Fruit fly (Drosophila melanogaster) whole organism, prepupa: ENCODE measurements around the gene Irbp.
A peak's percentile ranks its signal among the peaks of the same experiment; 100 is the strongest.

ENCODE experiments used
- CG10631 ChIP-seq: fragments of 200-800 bp; sonication (Bioruptor generic); optimal IDR thresholded peaks from 2 replicates; lab custom pipeline; 2016; ENCODE audit warnings: missing biosample characterization, missing genetic modification characterization
- CG11294 ChIP-seq: fragments of 200-800 bp; sonication (Bioruptor generic); IDR thresholded peaks from 2 replicates; pipeline ENCODE4 v1.3.6; 2022; ENCODE audit warnings: missing biosample characterization, missing genetic modification characterization
- CG11902 ChIP-seq: fragments of 200-800 bp; sonication (Bioruptor generic); optimal IDR thresholded peaks from 3 replicates; lab custom pipeline; 2016; ENCODE audit warnings: missing biosample characterization, missing genetic modification characterization
- CG15336 ChIP-seq: fragments of 200-800 bp; sonication (Bioruptor generic); IDR thresholded peaks from 2 replicates; pipeline ENCODE4 v1.3.6; 2022; ENCODE audit warnings: missing biosample characterization, missing genetic modification characterization
- CG1621 ChIP-seq: fragments of 200-800 bp; sonication (Bioruptor generic); optimal IDR thresholded peaks from 3 replicates; lab custom pipeline; 2018; ENCODE audit warnings: missing biosample characterization, mild to moderate bottlenecking, missing genetic modification characterization
- CG3032 ChIP-seq: fragments of 200-800 bp; optimal IDR thresholded peaks from 2 replicates; lab custom pipeline; 2019; ENCODE audit warnings: missing biosample characterization, mild to moderate bottlenecking, missing genetic modification characterization, moderate library complexity
- CG32006 ChIP-seq: fragments of 200-800 bp; sonication (Bioruptor generic); optimal IDR thresholded peaks from 3 replicates; lab custom pipeline; 2017; ENCODE audit warnings: missing biosample characterization, mild to moderate bottlenecking, missing genetic modification characterization
- CG34406 ChIP-seq: fragments of 200-800 bp; sonication (Bioruptor generic); optimal IDR thresholded peaks from 3 replicates; lab custom pipeline; 2016; ENCODE audit warnings: missing biosample characterization, missing genetic modification characterization
- CG3919 ChIP-seq: fragments of 200-800 bp; sonication (Bioruptor generic); optimal IDR thresholded peaks from 3 replicates; lab custom pipeline; 2016; ENCODE audit warnings: missing biosample characterization, missing genetic modification characterization
- CG4318 ChIP-seq: fragments of 200-800 bp; sonication (Bioruptor generic); optimal IDR thresholded peaks from 3 replicates; lab custom pipeline; 2017; ENCODE audit warnings: missing biosample characterization, mild to moderate bottlenecking, missing genetic modification characterization
- CG6276 ChIP-seq: fragments of 200-800 bp; sonication (Bioruptor generic); optimal IDR thresholded peaks from 2 replicates; lab custom pipeline; 2017; ENCODE audit warnings: missing biosample characterization, mild to moderate bottlenecking, missing genetic modification characterization
- CG6792 ChIP-seq: fragments of 200-800 bp; sonication (Bioruptor generic); optimal IDR thresholded peaks from 3 replicates; lab custom pipeline; 2016; ENCODE audit warnings: missing biosample characterization, missing genetic modification characterization
- CG6808 ChIP-seq: fragments of 200-800 bp; sonication (Bioruptor generic); optimal IDR thresholded peaks from 3 replicates; lab custom pipeline; 2017; ENCODE audit warnings: missing biosample characterization, missing genetic modification characterization, mild to moderate bottlenecking, moderate library complexity, missing genetic modification reagents
- CG6854 ChIP-seq: fragments of 200-800 bp; sonication (Bioruptor generic); optimal IDR thresholded peaks from 2 replicates; lab custom pipeline; 2017; ENCODE audit warnings: missing biosample characterization, mild to moderate bottlenecking, missing genetic modification characterization
- CG9139 ChIP-seq: fragments of 200-800 bp; sonication (Bioruptor generic); optimal IDR thresholded peaks from 3 replicates; lab custom pipeline; 2017; ENCODE audit warnings: missing biosample characterization, mild to moderate bottlenecking, missing genetic modification characterization
- Eip75B ChIP-seq: fragments of 200-800 bp; sonication (Bioruptor generic); optimal IDR thresholded peaks from 3 replicates; lab custom pipeline; 2016; ENCODE audit warnings: missing biosample characterization, missing genetic modification characterization
- Eip78C ChIP-seq: fragments of 200-800 bp; sonication (Bioruptor generic); peaks from one replicate; lab custom pipeline; 2016; ENCODE audit warnings: missing biosample characterization, missing genetic modification characterization
- Eip93F ChIP-seq: fragments of 200-800 bp; sonication (Bioruptor generic); optimal IDR thresholded peaks from 2 replicates; lab custom pipeline; 2016; ENCODE audit warnings: missing biosample characterization, mild to moderate bottlenecking, missing genetic modification characterization
- Ets21C ChIP-seq: fragments of 200-800 bp; sonication (Bioruptor generic); optimal IDR thresholded peaks from 3 replicates; lab custom pipeline; 2016; ENCODE audit warnings: missing biosample characterization, missing genetic modification characterization
- Ets96B ChIP-seq: fragments of 200-800 bp; optimal IDR thresholded peaks from 2 replicates; lab custom pipeline; 2019; ENCODE audit warnings: missing biosample characterization, mild to moderate bottlenecking, missing genetic modification characterization, moderate library complexity
- Gug ChIP-seq: fragments of 200-800 bp; sonication (Bioruptor generic); IDR thresholded peaks from 2 replicates; pipeline ENCODE4 v1.3.6; 2022; ENCODE audit warnings: missing biosample characterization, missing genetic modification characterization
- Hr38 ChIP-seq: sonication (Bioruptor generic); optimal IDR thresholded peaks from 2 replicates; lab custom pipeline; 2016; ENCODE audit warnings: missing biosample characterization, missing genetic modification characterization
- Hr39 ChIP-seq: fragments of 200-800 bp; sonication (Bioruptor generic); optimal IDR thresholded peaks from 2 replicates; lab custom pipeline; 2016; ENCODE audit warnings: missing biosample characterization, missing genetic modification characterization
- Lpt ChIP-seq: fragments of 200-800 bp; sonication (Bioruptor generic); optimal IDR thresholded peaks from 3 replicates; lab custom pipeline; 2016; ENCODE audit warnings: missing biosample characterization, missing genetic modification characterization
- Met ChIP-seq: fragments of 200-800 bp; sonication (Bioruptor generic); optimal IDR thresholded peaks from 3 replicates; lab custom pipeline; 2016; ENCODE audit warnings: missing biosample characterization, missing genetic modification characterization
- OdsH ChIP-seq: fragments of 200-800 bp; sonication (Bioruptor generic); optimal IDR thresholded peaks from 3 replicates; lab custom pipeline; 2016; ENCODE audit warnings: missing biosample characterization, missing genetic modification characterization
- Smox ChIP-seq: fragments of 200-800 bp; sonication (Bioruptor generic); optimal IDR thresholded peaks from 3 replicates; lab custom pipeline; 2016; ENCODE audit warnings: missing biosample characterization, missing genetic modification characterization
- Sox102F ChIP-seq: fragments of 200-800 bp; sonication (Bioruptor generic); optimal IDR thresholded peaks from 2 replicates; lab custom pipeline; 2016; ENCODE audit warnings: missing biosample characterization, mild to moderate bottlenecking, missing genetic modification characterization
- Sox14 ChIP-seq: fragments of 200-800 bp; sonication (Bioruptor generic); optimal IDR thresholded peaks from 3 replicates; lab custom pipeline; 2016; ENCODE audit warnings: missing biosample characterization, missing genetic modification characterization
- Sox15 ChIP-seq: fragments of 200-800 bp; sonication (Bioruptor generic); optimal IDR thresholded peaks from 3 replicates; lab custom pipeline; 2016; ENCODE audit warnings: missing biosample characterization, missing genetic modification characterization
- achi ChIP-seq: fragments of 200-800 bp; sonication (Bioruptor generic); optimal IDR thresholded peaks from 3 replicates; lab custom pipeline; 2016; ENCODE audit warnings: missing biosample characterization, missing genetic modification characterization
- acj6 ChIP-seq: fragments of 200-800 bp; sonication (Bioruptor generic); optimal IDR thresholded peaks from 3 replicates; lab custom pipeline; 2016; ENCODE audit warnings: missing biosample characterization, missing genetic modification characterization
- cyc ChIP-seq: fragments of 200-800 bp; sonication (Bioruptor generic); optimal IDR thresholded peaks from 3 replicates; lab custom pipeline; 2016; ENCODE audit warnings: missing biosample characterization, missing genetic modification characterization
- eg ChIP-seq: fragments of 200-800 bp; sonication (Bioruptor generic); IDR thresholded peaks from 3 replicates; pipeline ENCODE4 v1.3.6; 2022; ENCODE audit warnings: missing biosample characterization, missing genetic modification characterization
- esn ChIP-seq: fragments of 200-800 bp; sonication (Bioruptor generic); optimal IDR thresholded peaks from 2 replicates; lab custom pipeline; 2016; ENCODE audit warnings: missing biosample characterization, mild to moderate bottlenecking, missing genetic modification characterization, moderate library complexity
- fd59A ChIP-seq: fragments of 200-800 bp; sonication (Bioruptor generic); optimal IDR thresholded peaks from 2 replicates; lab custom pipeline; 2017; ENCODE audit warnings: missing biosample characterization, mild to moderate bottlenecking, missing genetic modification characterization, missing genetic modification reagents
- fd85E ChIP-seq: fragments of 200-800 bp; sonication (Bioruptor generic); optimal IDR thresholded peaks from 3 replicates; lab custom pipeline; 2016; ENCODE audit warnings: missing biosample characterization, missing genetic modification characterization
- lz ChIP-seq: fragments of 200-800 bp; sonication (Bioruptor generic); optimal IDR thresholded peaks from 3 replicates; lab custom pipeline; 2016; ENCODE audit warnings: missing biosample characterization, missing genetic modification characterization
- pdm3 ChIP-seq: fragments of 200-800 bp; sonication (Bioruptor generic); optimal IDR thresholded peaks from 3 replicates; lab custom pipeline; 2016; ENCODE audit warnings: missing biosample characterization, missing genetic modification characterization
- salr ChIP-seq, 2 experiments: fragments of 200-800 bp; sonication (Bioruptor generic); optimal IDR thresholded peaks; 3 replicates each; lab custom pipeline; 2016 to 2018; ENCODE audit warnings: missing biosample characterization in 2 of 2, missing genetic modification characterization in 2 of 2, mild to moderate bottlenecking in 1 of 2
- svp ChIP-seq: fragments of 200-800 bp; sonication (Bioruptor generic); peaks from one replicate; lab custom pipeline; 2016; ENCODE audit warnings: missing biosample characterization, missing genetic modification characterization
- topi ChIP-seq: fragments of 200-800 bp; sonication (Bioruptor generic); optimal IDR thresholded peaks from 3 replicates; lab custom pipeline; 2016; ENCODE audit warnings: missing biosample characterization, missing genetic modification characterization
- vri ChIP-seq: fragments of 200-800 bp; sonication (Bioruptor generic); optimal IDR thresholded peaks from 3 replicates; lab custom pipeline; 2016; ENCODE audit warnings: missing biosample characterization, mild to moderate bottlenecking, missing genetic modification characterization

The Irbp gene

dm6 chr3R:11407733-11408134 lies 2.1 kb upstream of the Irbp start, which contains the start of gene mRpL40:
TSS of gene mRpL40 (plus strand) at chr3R:11407918.
- TF ChIP-seq salr (GFP tag; optimal IDR thresholded peaks at IDR 0.05; lab: Kevin White, UChicago) (no peak), CG9139 (GFP tag; lab: Kevin White, UChicago) (no peak), acj6 (GFP tag; lab: Kevin White, UChicago) (no peak), svp (GFP tag; lab: Kevin White, UChicago) (no peak), Gug (GFP tag; lab: Robert Waterston, UW) (no peak), CG3919 (GFP tag; lab: Kevin White, UChicago) (no peak), CG1621 (tag; lab: Kevin White, UChicago) (no peak), CG32006 (GFP tag; lab: Kevin White, UChicago) (no peak), CG11294 (GFP tag; lab: Robert Waterston, UW) (no peak), CG3032 (tag; lab: Kevin White, UChicago) (no peak), Eip93F (GFP tag; lab: Kevin White, UChicago) (no peak), CG11902 (GFP tag; lab: Kevin White, UChicago) (no peak), topi (no peak)

dm6 chr3R:11412371-11412770 lies 2.5 kb downstream of the Irbp start, which contains the start of gene Ipo9:
TSS of gene Ipo9 (plus strand) at chr3R:11412522.
- no peak for TF ChIP-seq Eip78C (GFP tag; lab: Kevin White, UChicago)
- TF ChIP-seq Sox102F (GFP tag; lab: Kevin White, UChicago): no peak
- no peak for TF ChIP-seq svp (GFP tag; lab: Kevin White, UChicago)
- TF ChIP-seq CG3919 (GFP tag; lab: Kevin White, UChicago): no peak
- no peak for TF ChIP-seq Eip75B (GFP tag; lab: Kevin White, UChicago)
- no peak for TF ChIP-seq fd85E
- TF ChIP-seq lz (GFP tag; lab: Kevin White, UChicago): no peak
- TF ChIP-seq CG10631 (GFP tag; lab: Kevin White, UChicago): no peak
- no peak for TF ChIP-seq CG6276
- TF ChIP-seq Ets21C: no peak
- TF ChIP-seq Lpt (GFP tag; lab: Kevin White, UChicago): no peak
- no peak for TF ChIP-seq CG6854 (GFP tag; lab: Kevin White, UChicago)
- no peak for TF ChIP-seq esn (GFP tag; lab: Kevin White, UChicago)
- no peak for TF ChIP-seq Ets96B (tag; lab: Kevin White, UChicago)
- no peak for TF ChIP-seq CG1621 (tag; lab: Kevin White, UChicago)
- no peak for TF ChIP-seq Met (GFP tag; lab: Kevin White, UChicago)
- TF ChIP-seq fd59A (GFP tag; lab: Kevin White, UChicago): no peak
- no peak for TF ChIP-seq eg
- no peak for TF ChIP-seq CG4318
- no peak for TF ChIP-seq CG34406 (GFP tag; lab: Kevin White, UChicago)

- no peak for TF ChIP-seq CG6808 (GFP tag; lab: Kevin White, UChicago)
- no peak for TF ChIP-seq Eip78C (GFP tag; lab: Kevin White, UChicago)
- TF ChIP-seq CG10631 (GFP tag; lab: Kevin White, UChicago): no peak
- TF ChIP-seq Sox14 (GFP tag; lab: Kevin White, UChicago): no peak
- TF ChIP-seq CG6792 (GFP tag; lab: Kevin White, UChicago): no peak
- no peak for TF ChIP-seq cyc (GFP tag; lab: Kevin White, UChicago)
- no peak for TF ChIP-seq achi (GFP tag; lab: Kevin White, UChicago)
- TF ChIP-seq esn (GFP tag; lab: Kevin White, UChicago): no peak
- TF ChIP-seq, all 60 proteins: peak for 0
Measured at dm6 chr3R:11418568-11418967, 8.7 kb downstream of the Irbp start, which contains the start of the genes bumpel and CG45676. TSS of gene bumpel (minus strand) at chr3R:11418668. TSS of gene CG45676 (plus strand) at chr3R:11418885.

dm6 chr3R:11421643-11422122 lies 11.8 kb downstream of the Irbp start, which contains the start of the genes ninaG and Sptz:
TSS of gene ninaG (minus strand) at chr3R:11421693.
TSS of gene Sptz (plus strand) at chr3R:11422092.
- TF ChIP-seq CG6792 (GFP tag; lab: Kevin White, UChicago): peak; percentile 91
- peak; percentile 89 for TF ChIP-seq CG3032 (tag; lab: Kevin White, UChicago)
- peak; percentile 94 for TF ChIP-seq CG10631 (GFP tag; lab: Kevin White, UChicago)
- peak in 1 of 2 experiments; percentile 78 for TF ChIP-seq salr (GFP tag; optimal IDR thresholded peaks at IDR 0.05; lab: Kevin White, UChicago)
- TF ChIP-seq Hr38 (GFP tag; lab: Kevin White, UChicago): peak; percentile 50
- peak; percentile 94 for TF ChIP-seq Sox15
- peak; percentile 93 for TF ChIP-seq topi
- TF ChIP-seq lz (GFP tag; lab: Kevin White, UChicago): peak; percentile 97
- TF ChIP-seq Hr39 (GFP tag; lab: Kevin White, UChicago): peak; percentile 97
- peak; percentile 94 for TF ChIP-seq OdsH
- TF ChIP-seq Smox (GFP tag; lab: Kevin White, UChicago): peak; percentile 93
- peak; percentile 96 for TF ChIP-seq acj6 (GFP tag; lab: Kevin White, UChicago)
- TF ChIP-seq vri (GFP tag; lab: Kevin White, UChicago): no peak
- peak; percentile 88 for TF ChIP-seq Sox102F (GFP tag; lab: Kevin White, UChicago)
- peak; percentile 85 for TF ChIP-seq CG1621 (tag; lab: Kevin White, UChicago)
- TF ChIP-seq Ets21C: peak; percentile 96
- peak; percentile 84 for TF ChIP-seq CG15336 (GFP tag; lab: Robert Waterston, UW)
- TF ChIP-seq Sox14 (GFP tag; lab: Kevin White, UChicago): peak; percentile 98
- TF ChIP-seq eg: peak; percentile 92
- no peak for TF ChIP-seq CG4318
- TF ChIP-seq CG6276: no peak
- TF ChIP-seq Eip93F (GFP tag; lab: Kevin White, UChicago): peak; percentile 76
- TF ChIP-seq pdm3 (GFP tag; lab: Kevin White, UChicago): peak; percentile 94
- TF ChIP-seq fd59A (GFP tag; lab: Kevin White, UChicago): peak; percentile 77
- TF ChIP-seq CG3919 (GFP tag; lab: Kevin White, UChicago): peak; percentile 93
